Fruit fly (Drosophila melanogaster): ENCODE results near the gene Traf6.

- no peak for TF ChIP-seq CG4496 (GFP tag; IDR thresholded peaks at IDR 0.05)
- TF ChIP-seq gl (tag; optimal IDR thresholded peaks at IDR 0.05): no peak
- TF ChIP-seq Pif1A (GFP tag; optimal IDR thresholded peaks at IDR 0.05): no peak
- no peak for TF ChIP-seq CG9948 (tag; optimal IDR thresholded peaks at IDR 0.05)
- no peak for TF ChIP-seq CG15710 (tag; optimal IDR thresholded peaks at IDR 0.05)
- no peak for TF ChIP-seq Ets98B (GFP tag; IDR thresholded peaks at IDR 0.05)
Observed at dm6 chrX:8140707-8141106, 16.5 kb downstream of the Traf6 start.

All from whole organism, pupa.